Worm (Caenorhabditis elegans) whole organism, mixed stage, embryonic: ENCODE results near the gene T20B3.14.

ENCODE experiments used
- elt-1 ChIP-seq: sonication (generic microtip); optimal IDR thresholded peaks from 2 replicates; lab custom pipeline; 2017; ENCODE audit warnings: missing genetic modification characterization, mild to moderate bottlenecking, missing compliant biosample characterization, antibody characterized with exemption, moderate library complexity, borderline replicate concordance; ENCODE audit not compliant: insufficient read depth
- mep-1 ChIP-seq: fragments of 150-350 bp; optimal IDR thresholded peaks from 2 replicates; lab custom pipeline; 2017; ENCODE audit warnings: missing biosample characterization, missing genetic modification reagents, missing genetic modification characterization, inconsistent platforms
- nhr-76 ChIP-seq: sonication (generic microtip); optimal IDR thresholded peaks from 2 replicates; lab custom pipeline; 2017; ENCODE audit warnings: missing biosample characterization, missing genetic modification characterization

DNA sequence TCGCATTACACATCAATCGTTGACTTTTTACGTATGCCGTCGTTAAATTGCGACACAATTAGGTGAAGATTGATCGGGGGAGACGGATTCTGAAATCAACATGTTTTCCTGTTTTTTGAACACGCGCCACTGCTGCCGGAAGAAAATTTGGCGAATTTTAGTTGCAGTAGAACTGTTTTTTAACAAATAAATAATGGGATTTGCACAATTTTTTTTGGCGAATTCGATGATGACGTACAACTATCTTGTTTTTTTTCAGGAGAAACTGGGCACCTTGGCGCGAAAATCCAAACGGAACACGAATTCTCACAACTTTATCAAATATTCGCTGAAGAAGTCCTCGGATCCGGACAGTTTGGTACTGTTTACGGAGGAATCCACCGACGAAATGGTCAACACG, 35.1 kb downstream of the T20B3.14 start:
- TF ChIP-seq elt-1 (tag; lab: Kevin White, UChicago): no peak
- no peak for TF ChIP-seq nhr-76 (tag; lab: Kevin White, UChicago)
- TF ChIP-seq mep-1 (tag; lab: Kevin White, UChicago): no peak
